Fruit fly (Drosophila melanogaster) whole organism, prepupa: ENCODE measurements around the gene CG4820.

ENCODE experiments used
- CG10631 ChIP-seq: fragments of 200-800 bp; sonication (Bioruptor generic); optimal IDR thresholded peaks from 2 replicates; lab custom pipeline; 2016; ENCODE audit warnings: missing biosample characterization, missing genetic modification characterization
- CG10669 ChIP-seq: fragments of 200-800 bp; sonication (Bioruptor generic); optimal IDR thresholded peaks from 3 replicates; lab custom pipeline; 2018; ENCODE audit warnings: missing biosample characterization, mild to moderate bottlenecking, missing genetic modification characterization, moderate library complexity
- CG11294 ChIP-seq: fragments of 200-800 bp; sonication (Bioruptor generic); IDR thresholded peaks from 2 replicates; pipeline ENCODE4 v1.3.6; 2022; ENCODE audit warnings: missing biosample characterization, missing genetic modification characterization
- CG11762 ChIP-seq: fragments of 200-800 bp; sonication (Bioruptor generic); optimal IDR thresholded peaks from 3 replicates; lab custom pipeline; 2016; ENCODE audit warnings: missing biosample characterization, missing genetic modification characterization; ENCODE audit not compliant: insufficient read depth
- CG11902 ChIP-seq: fragments of 200-800 bp; sonication (Bioruptor generic); optimal IDR thresholded peaks from 3 replicates; lab custom pipeline; 2016; ENCODE audit warnings: missing biosample characterization, missing genetic modification characterization
- CG15336 ChIP-seq: fragments of 200-800 bp; sonication (Bioruptor generic); IDR thresholded peaks from 2 replicates; pipeline ENCODE4 v1.3.6; 2022; ENCODE audit warnings: missing biosample characterization, missing genetic modification characterization
- CG1621 ChIP-seq: fragments of 200-800 bp; sonication (Bioruptor generic); optimal IDR thresholded peaks from 3 replicates; lab custom pipeline; 2018; ENCODE audit warnings: missing biosample characterization, mild to moderate bottlenecking, missing genetic modification characterization
- CG16779 ChIP-seq: fragments of 200-800 bp; sonication (Bioruptor generic); optimal IDR thresholded peaks from 3 replicates; lab custom pipeline; 2017; ENCODE audit warnings: missing biosample characterization, mild to moderate bottlenecking, missing genetic modification characterization
- CG3032 ChIP-seq: fragments of 200-800 bp; optimal IDR thresholded peaks from 2 replicates; lab custom pipeline; 2019; ENCODE audit warnings: missing biosample characterization, mild to moderate bottlenecking, missing genetic modification characterization, moderate library complexity
- CG31627 ChIP-seq: fragments of 200-800 bp; sonication (Bioruptor generic); optimal IDR thresholded peaks from 3 replicates; lab custom pipeline; 2016; ENCODE audit warnings: missing biosample characterization, missing genetic modification characterization
- CG32006 ChIP-seq: fragments of 200-800 bp; sonication (Bioruptor generic); optimal IDR thresholded peaks from 3 replicates; lab custom pipeline; 2017; ENCODE audit warnings: missing biosample characterization, mild to moderate bottlenecking, missing genetic modification characterization
- CG34406 ChIP-seq: fragments of 200-800 bp; sonication (Bioruptor generic); optimal IDR thresholded peaks from 3 replicates; lab custom pipeline; 2016; ENCODE audit warnings: missing biosample characterization, missing genetic modification characterization
- CG3919 ChIP-seq: fragments of 200-800 bp; sonication (Bioruptor generic); optimal IDR thresholded peaks from 3 replicates; lab custom pipeline; 2016; ENCODE audit warnings: missing biosample characterization, missing genetic modification characterization
- CG4318 ChIP-seq: fragments of 200-800 bp; sonication (Bioruptor generic); optimal IDR thresholded peaks from 3 replicates; lab custom pipeline; 2017; ENCODE audit warnings: missing biosample characterization, mild to moderate bottlenecking, missing genetic modification characterization
- CG6163 ChIP-seq: fragments of 200-800 bp; sonication (Bioruptor generic); IDR thresholded peaks from 3 replicates; pipeline ENCODE4 v1.3.6; 2022; ENCODE audit warnings: missing biosample characterization, missing genetic modification characterization
- CG6276 ChIP-seq: fragments of 200-800 bp; sonication (Bioruptor generic); optimal IDR thresholded peaks from 2 replicates; lab custom pipeline; 2017; ENCODE audit warnings: missing biosample characterization, mild to moderate bottlenecking, missing genetic modification characterization
- CG6792 ChIP-seq: fragments of 200-800 bp; sonication (Bioruptor generic); optimal IDR thresholded peaks from 3 replicates; lab custom pipeline; 2016; ENCODE audit warnings: missing biosample characterization, missing genetic modification characterization
- CG6808 ChIP-seq: fragments of 200-800 bp; sonication (Bioruptor generic); optimal IDR thresholded peaks from 3 replicates; lab custom pipeline; 2017; ENCODE audit warnings: missing biosample characterization, missing genetic modification characterization, mild to moderate bottlenecking, moderate library complexity, missing genetic modification reagents
- CG6854 ChIP-seq: fragments of 200-800 bp; sonication (Bioruptor generic); optimal IDR thresholded peaks from 2 replicates; lab custom pipeline; 2017; ENCODE audit warnings: missing biosample characterization, mild to moderate bottlenecking, missing genetic modification characterization
- CG7368 ChIP-seq: fragments of 200-800 bp; sonication (Bioruptor generic); optimal IDR thresholded peaks from 3 replicates; lab custom pipeline; 2016; ENCODE audit warnings: missing biosample characterization, missing genetic modification characterization
- CG8119 ChIP-seq: fragments of 200-800 bp; sonication (Bioruptor generic); IDR thresholded peaks from 3 replicates; pipeline ENCODE4 v1.3.6; 2022; ENCODE audit warnings: missing biosample characterization, missing genetic modification characterization
- CG8319 ChIP-seq: fragments of 200-800 bp; sonication (Bioruptor generic); optimal IDR thresholded peaks from 3 replicates; lab custom pipeline; 2016; ENCODE audit warnings: missing biosample characterization, missing genetic modification characterization
- CG8632 ChIP-seq: fragments of 200-800 bp; sonication (Bioruptor generic); optimal IDR thresholded peaks from 3 replicates; lab custom pipeline; 2016; ENCODE audit warnings: missing biosample characterization, missing genetic modification characterization
- CG9139 ChIP-seq: fragments of 200-800 bp; sonication (Bioruptor generic); optimal IDR thresholded peaks from 3 replicates; lab custom pipeline; 2017; ENCODE audit warnings: missing biosample characterization, mild to moderate bottlenecking, missing genetic modification characterization
- Eip78C ChIP-seq: fragments of 200-800 bp; sonication (Bioruptor generic); peaks from one replicate; lab custom pipeline; 2016; ENCODE audit warnings: missing biosample characterization, missing genetic modification characterization
- Eip93F ChIP-seq: fragments of 200-800 bp; sonication (Bioruptor generic); optimal IDR thresholded peaks from 2 replicates; lab custom pipeline; 2016; ENCODE audit warnings: missing biosample characterization, mild to moderate bottlenecking, missing genetic modification characterization
- Gug ChIP-seq: fragments of 200-800 bp; sonication (Bioruptor generic); IDR thresholded peaks from 2 replicates; pipeline ENCODE4 v1.3.6; 2022; ENCODE audit warnings: missing biosample characterization, missing genetic modification characterization
- Hr38 ChIP-seq: sonication (Bioruptor generic); optimal IDR thresholded peaks from 2 replicates; lab custom pipeline; 2016; ENCODE audit warnings: missing biosample characterization, missing genetic modification characterization
- Hr4 ChIP-seq: fragments of 200-800 bp; sonication (Bioruptor generic); optimal IDR thresholded peaks from 3 replicates; lab custom pipeline; 2016; ENCODE audit warnings: missing biosample characterization, missing genetic modification characterization
- Lpt ChIP-seq: fragments of 200-800 bp; sonication (Bioruptor generic); optimal IDR thresholded peaks from 3 replicates; lab custom pipeline; 2016; ENCODE audit warnings: missing biosample characterization, missing genetic modification characterization
- Met ChIP-seq: fragments of 200-800 bp; sonication (Bioruptor generic); optimal IDR thresholded peaks from 3 replicates; lab custom pipeline; 2016; ENCODE audit warnings: missing biosample characterization, missing genetic modification characterization
- OdsH ChIP-seq: fragments of 200-800 bp; sonication (Bioruptor generic); optimal IDR thresholded peaks from 3 replicates; lab custom pipeline; 2016; ENCODE audit warnings: missing biosample characterization, missing genetic modification characterization
- Smox ChIP-seq: fragments of 200-800 bp; sonication (Bioruptor generic); optimal IDR thresholded peaks from 3 replicates; lab custom pipeline; 2016; ENCODE audit warnings: missing biosample characterization, missing genetic modification characterization
- Sox102F ChIP-seq: fragments of 200-800 bp; sonication (Bioruptor generic); optimal IDR thresholded peaks from 2 replicates; lab custom pipeline; 2016; ENCODE audit warnings: missing biosample characterization, mild to moderate bottlenecking, missing genetic modification characterization
- Sox14 ChIP-seq: fragments of 200-800 bp; sonication (Bioruptor generic); optimal IDR thresholded peaks from 3 replicates; lab custom pipeline; 2016; ENCODE audit warnings: missing biosample characterization, missing genetic modification characterization
- Sox15 ChIP-seq: fragments of 200-800 bp; sonication (Bioruptor generic); optimal IDR thresholded peaks from 3 replicates; lab custom pipeline; 2016; ENCODE audit warnings: missing biosample characterization, missing genetic modification characterization
- acj6 ChIP-seq: fragments of 200-800 bp; sonication (Bioruptor generic); optimal IDR thresholded peaks from 3 replicates; lab custom pipeline; 2016; ENCODE audit warnings: missing biosample characterization, missing genetic modification characterization
- cyc ChIP-seq: fragments of 200-800 bp; sonication (Bioruptor generic); optimal IDR thresholded peaks from 3 replicates; lab custom pipeline; 2016; ENCODE audit warnings: missing biosample characterization, missing genetic modification characterization
- dac ChIP-seq: fragments of 200-800 bp; sonication (Bioruptor generic); optimal IDR thresholded peaks from 2 replicates; lab custom pipeline; 2017; ENCODE audit warnings: missing biosample characterization, mild to moderate bottlenecking, missing genetic modification characterization
- dsx ChIP-seq: fragments of 200-800 bp; optimal IDR thresholded peaks from 3 replicates; lab custom pipeline; 2019; ENCODE audit warnings: missing biosample characterization, mild to moderate bottlenecking, missing genetic modification characterization, moderate library complexity; ENCODE audit not compliant: poor library complexity, severe bottlenecking
- eg ChIP-seq: fragments of 200-800 bp; sonication (Bioruptor generic); IDR thresholded peaks from 3 replicates; pipeline ENCODE4 v1.3.6; 2022; ENCODE audit warnings: missing biosample characterization, missing genetic modification characterization
- esn ChIP-seq: fragments of 200-800 bp; sonication (Bioruptor generic); optimal IDR thresholded peaks from 2 replicates; lab custom pipeline; 2016; ENCODE audit warnings: missing biosample characterization, mild to moderate bottlenecking, missing genetic modification characterization, moderate library complexity
- fd59A ChIP-seq: fragments of 200-800 bp; sonication (Bioruptor generic); optimal IDR thresholded peaks from 2 replicates; lab custom pipeline; 2017; ENCODE audit warnings: missing biosample characterization, mild to moderate bottlenecking, missing genetic modification characterization, missing genetic modification reagents
- fkh ChIP-seq: fragments of 200-800 bp; sonication (Bioruptor generic); optimal IDR thresholded peaks from 3 replicates; lab custom pipeline; 2017; ENCODE audit warnings: missing biosample characterization, mild to moderate bottlenecking, missing genetic modification characterization, moderate library complexity
- net ChIP-seq: fragments of 200-800 bp; sonication (Bioruptor generic); optimal IDR thresholded peaks from 3 replicates; lab custom pipeline; 2016; ENCODE audit warnings: missing biosample characterization, missing genetic modification characterization
- pdm3 ChIP-seq: fragments of 200-800 bp; sonication (Bioruptor generic); optimal IDR thresholded peaks from 3 replicates; lab custom pipeline; 2016; ENCODE audit warnings: missing biosample characterization, missing genetic modification characterization
- salr ChIP-seq, 2 experiments: fragments of 200-800 bp; sonication (Bioruptor generic); optimal IDR thresholded peaks; 3 replicates each; lab custom pipeline; 2016 to 2018; ENCODE audit warnings: missing biosample characterization in 2 of 2, missing genetic modification characterization in 2 of 2, mild to moderate bottlenecking in 1 of 2
- spab ChIP-seq: fragments of 200-800 bp; sonication (Bioruptor generic); optimal IDR thresholded peaks from 2 replicates; lab custom pipeline; 2017; ENCODE audit warnings: missing biosample characterization, mild to moderate bottlenecking, missing genetic modification characterization, missing genetic modification reagents
- ss ChIP-seq, 2 experiments: fragments of 200-800 bp; sonication (Bioruptor generic); optimal IDR thresholded peaks; 2 replicates in 1 of 2; 3 replicates in 1 of 2; lab custom pipeline; 2017 to 2018; ENCODE audit warnings: mild to moderate bottlenecking in 2 of 2, missing biosample characterization in 2 of 2, missing genetic modification characterization in 2 of 2, moderate library complexity in 1 of 2
- topi ChIP-seq: fragments of 200-800 bp; sonication (Bioruptor generic); optimal IDR thresholded peaks from 3 replicates; lab custom pipeline; 2016; ENCODE audit warnings: missing biosample characterization, missing genetic modification characterization
- vri ChIP-seq: fragments of 200-800 bp; sonication (Bioruptor generic); optimal IDR thresholded peaks from 3 replicates; lab custom pipeline; 2016; ENCODE audit warnings: missing biosample characterization, mild to moderate bottlenecking, missing genetic modification characterization

The CG4820 gene

dm6 chr3R:11216156-11216630 lies at the start of gene CG4820, which contains the start of gene RpS25:
CG4820 (plus strand) TSS chr3R:11216535.
RpS25 (minus strand) TSS chr3R:11216287.
- TF ChIP-seq Hr4 (no peak), CG15336 (GFP tag; lab: Robert Waterston, UW) (peak; percentile 24; the same call in 1 of the 2 replicates), CG7368 (peak; percentile 88), CG6792 (GFP tag; lab: Kevin White, UChicago) (peak; percentile 77), Met (GFP tag; lab: Kevin White, UChicago) (peak; percentile 89), Sox102F (GFP tag; lab: Kevin White, UChicago) (peak; percentile 89), CG6854 (GFP tag; lab: Kevin White, UChicago) (peak; percentile 97), CG6808 (GFP tag; lab: Kevin White, UChicago) (peak; percentile 79), CG3032 (tag; lab: Kevin White, UChicago) (peak; percentile 72), acj6 (GFP tag; lab: Kevin White, UChicago) (peak; percentile 84), CG8119 (GFP tag; lab: Robert Waterston, UW) (0 out of 3 replicates have a peak, but pooled peaks have one; percentile 42), CG6163 (GFP tag; lab: Robert Waterston, UW) (peak; percentile 77; the same call in 2 of the 3 replicates), dac (GFP tag; lab: Kevin White, UChicago) (peak; percentile 64), Eip93F (GFP tag; lab: Kevin White, UChicago) (no peak), CG8632 (GFP tag; lab: Kevin White, UChicago) (peak; percentile 73), OdsH (GFP tag; lab: Kevin White, UChicago) (peak; percentile 85), CG16779 (tag; lab: Kevin White, UChicago) (peak; percentile 71), cyc (peak; percentile 88), dsx (GFP tag; lab: Kevin White, UChicago) (peak; percentile 31), Gug (GFP tag; lab: Robert Waterston, UW) (no peak), ss (GFP tag; optimal IDR thresholded peaks at IDR 0.05; lab: Kevin White, UChicago) (peak; percentile 71 to 86), CG34406 (peak; percentile 82), CG9139 (GFP tag; lab: Kevin White, UChicago) (peak; percentile 75), salr (GFP tag; optimal IDR thresholded peaks at IDR 0.05; lab: Kevin White, UChicago) (peak in 1 of 2 experiments; percentile 84), CG10669 (GFP tag; lab: Kevin White, UChicago) (peak; percentile 76), CG31627 (GFP tag; lab: Kevin White, UChicago) (peak; percentile 85), eg (GFP tag; lab: Robert Waterston, UW) (peak; percentile 82), CG10631 (no peak), net (GFP tag; lab: Kevin White, UChicago) (peak; percentile 88), spab (GFP tag; lab: Kevin White, UChicago) (peak; percentile 57), CG11762 (GFP tag; lab: Kevin White, UChicago) (peak; percentile 60), CG11902 (peak; percentile 53), pdm3 (GFP tag; lab: Kevin White, UChicago) (peak; percentile 82), esn (GFP tag; lab: Kevin White, UChicago) (peak; percentile 90), Smox (GFP tag; lab: Kevin White, UChicago) (peak; percentile 74), CG8319 (peak; percentile 78), fd59A (GFP tag; lab: Kevin White, UChicago) (peak; percentile 57), CG4318 (GFP tag; lab: Kevin White, UChicago) (no peak), CG32006 (peak; percentile 56), fkh (peak; percentile 94), CG6276 (GFP tag; lab: Kevin White, UChicago) (no peak), Hr38 (GFP tag; lab: Kevin White, UChicago) (no peak), Sox15 (GFP tag; lab: Kevin White, UChicago) (peak; percentile 47), CG1621 (tag; lab: Kevin White, UChicago) (peak; percentile 79), Sox14 (GFP tag; lab: Kevin White, UChicago) (peak; percentile 83), Lpt (peak; percentile 17), vri (GFP tag; lab: Kevin White, UChicago) (peak; percentile 87), CG11294 (GFP tag; lab: Robert Waterston, UW) (0 out of 2 replicates have a peak, but pooled peaks have one; percentile 36), Eip78C (GFP tag; lab: Kevin White, UChicago) (peak; percentile 96), CG3919 (GFP tag; lab: Kevin White, UChicago) (peak; percentile 92), topi (GFP tag; lab: Kevin White, UChicago) (peak; percentile 86)
